Worm (Caenorhabditis elegans): ENCODE results near the gene srh-15.

- no peak for TF ChIP-seq unc-62 (GFP tag; optimal IDR thresholded peaks at IDR 0.05)
- TF ChIP-seq nhr-11 (tag; optimal IDR thresholded peaks at IDR 0.05) = no peak
- TF ChIP-seq nhr-77 (tag; optimal IDR thresholded peaks at IDR 0.05) = no peak
- no peak for TF ChIP-seq ama-1 (optimal IDR thresholded peaks at IDR 0.05)
- no peak for TF ChIP-seq elt-3 (tag; optimal IDR thresholded peaks at IDR 0.05)
These were observed 21.5 kb downstream of the srh-15 start for ce11 chrV:13342235-13342634.

All from whole organism, L2 larva.